Worm (Caenorhabditis elegans) whole organism, young adult: Measurements from ENCODE around the gene tin-10.

Experiments used
- B0019.2 ChIP-seq: fragments of 200-800 bp; sonication (Bioruptor generic); conservative IDR thresholded peaks from 2 replicates; pipeline ENCODE4 v1.3.6; 2022; ENCODE audit warnings: missing genetic modification reagents, missing genetic modification characterization, missing compliant biosample characterization
- B0336.3 ChIP-seq: fragments of 200-800 bp; sonication (Bioruptor generic); IDR thresholded peaks from 2 replicates; pipeline ENCODE4 v1.3.6; 2022; ENCODE audit warnings: missing genetic modification characterization, missing compliant biosample characterization
- C06A6.2 ChIP-seq: fragments of 200-800 bp; sonication (Bioruptor generic); conservative IDR thresholded peaks from 2 replicates; pipeline ENCODE4 v1.3.6; 2022; ENCODE audit warnings: missing genetic modification characterization, missing compliant biosample characterization
- C17E4.6 ChIP-seq: fragments of 200-800 bp; sonication (Bioruptor generic); IDR thresholded peaks from 2 replicates; pipeline ENCODE4 v1.3.6; 2022; ENCODE audit warnings: missing genetic modification reagents, missing genetic modification characterization, missing compliant biosample characterization
- F33H1.4 ChIP-seq: fragments of 200-800 bp; sonication (Bioruptor generic); IDR thresholded peaks from 2 replicates; pipeline ENCODE4 v1.3.6; 2022; ENCODE audit warnings: missing genetic modification reagents, missing genetic modification characterization, missing compliant biosample characterization
- F52B5.7 ChIP-seq: sonication (generic microtip); optimal IDR thresholded peaks from 2 replicates; lab custom pipeline; 2016; ENCODE audit warnings: mild to moderate bottlenecking, missing genetic modification characterization, missing compliant biosample characterization
- F57C9.4 ChIP-seq: sonication (generic microtip); optimal IDR thresholded peaks from 2 replicates; lab custom pipeline; 2017; ENCODE audit warnings: mild to moderate bottlenecking, missing genetic modification characterization, missing compliant biosample characterization
- K11D2.4 ChIP-seq: fragments of 200-800 bp; sonication (Bioruptor generic); IDR thresholded peaks from 2 replicates; pipeline ENCODE4 v1.3.6; 2022; ENCODE audit warnings: missing genetic modification reagents, missing genetic modification characterization, missing compliant biosample characterization
- K12H6.12 ChIP-seq: fragments of 200-800 bp; sonication (Bioruptor generic); optimal IDR thresholded peaks from 2 replicates; lab custom pipeline; 2018; ENCODE audit warnings: mild to moderate bottlenecking, missing genetic modification characterization, missing compliant biosample characterization
- T07F8.4 ChIP-seq: sonication (generic microtip); optimal IDR thresholded peaks from 2 replicates; lab custom pipeline; 2016; ENCODE audit warnings: mild to moderate bottlenecking, missing genetic modification characterization, moderate library complexity, missing compliant biosample characterization
- T26A5.8 ChIP-seq: sonication (generic microtip); optimal IDR thresholded peaks from 2 replicates; lab custom pipeline; 2016; ENCODE audit warnings: missing genetic modification characterization, missing compliant biosample characterization
- Y53F4B.3 ChIP-seq: fragments of 200-800 bp; sonication (Bioruptor generic); IDR thresholded peaks from 2 replicates; pipeline ENCODE4 v1.3.6; 2022; ENCODE audit warnings: missing genetic modification reagents, missing genetic modification characterization, missing compliant biosample characterization
- ZK185.1 ChIP-seq: sonication (generic microtip); optimal IDR thresholded peaks from 2 replicates; lab custom pipeline; 2016; ENCODE audit warnings: mild to moderate bottlenecking, missing genetic modification characterization, missing compliant biosample characterization; ENCODE audit not compliant: poor library complexity, severe bottlenecking
- aptf-3 ChIP-seq: fragments of 200-800 bp; sonication (Bioruptor generic); IDR thresholded peaks from 2 replicates; pipeline ENCODE4 v1.3.6; 2022; ENCODE audit warnings: missing genetic modification characterization, missing compliant biosample characterization
- attf-3 ChIP-seq: fragments of 200-800 bp; sonication (Bioruptor generic); conservative IDR thresholded peaks from 2 replicates; pipeline ENCODE4 v1.3.6; 2022; ENCODE audit warnings: missing genetic modification reagents, missing genetic modification characterization, missing compliant biosample characterization
- attf-6 ChIP-seq: fragments of 200-800 bp; sonication (Bioruptor generic); IDR thresholded peaks from 2 replicates; pipeline ENCODE4 v1.3.6; 2022; ENCODE audit warnings: missing genetic modification reagents, missing genetic modification characterization, missing compliant biosample characterization
- cebp-1 ChIP-seq, 2 experiments: fragments of 200-800 bp in 1 of 2; sonication (Bioruptor generic) in 1 of 2; sonication (generic microtip) in 1 of 2; IDR thresholded peaks in 1 of 2; optimal IDR thresholded peaks in 1 of 2; 2 replicates each; pipeline versions ENCODE4 v1.3.6 to Lab custom; 2017 to 2022; ENCODE audit warnings: missing compliant biosample characterization in 2 of 2, missing genetic modification characterization in 2 of 2, mild to moderate bottlenecking in 1 of 2, missing genetic modification reagents in 1 of 2, moderate library complexity in 1 of 2
- cebp-2 ChIP-seq: fragments of 200-800 bp; sonication (Bioruptor generic); IDR thresholded peaks from 2 replicates; pipeline ENCODE4 v1.3.6; 2022; ENCODE audit warnings: missing genetic modification characterization, missing compliant biosample characterization
- ceh-40 ChIP-seq: fragments of 200-800 bp; sonication (Bioruptor generic); IDR thresholded peaks from 2 replicates; pipeline ENCODE4 v1.3.6; 2022; ENCODE audit warnings: missing genetic modification characterization, missing compliant biosample characterization
- chd-7 ChIP-seq: sonication (generic microtip); optimal IDR thresholded peaks from 2 replicates; lab custom pipeline; 2016; ENCODE audit warnings: mild to moderate bottlenecking, missing genetic modification characterization, moderate library complexity, missing compliant biosample characterization
- dpff-1 ChIP-seq: sonication (generic microtip); optimal IDR thresholded peaks from 2 replicates; lab custom pipeline; 2017; ENCODE audit warnings: mild to moderate bottlenecking, missing genetic modification characterization, missing compliant biosample characterization
- egl-18 ChIP-seq: fragments of 200-800 bp; sonication (Bioruptor generic); IDR thresholded peaks from 2 replicates; pipeline ENCODE4 v1.3.6; 2022; ENCODE audit warnings: missing genetic modification reagents, missing genetic modification characterization, missing compliant biosample characterization
- fkh-3 ChIP-seq: sonication (generic microtip); optimal IDR thresholded peaks from 2 replicates; lab custom pipeline; 2016; ENCODE audit warnings: mild to moderate bottlenecking, missing genetic modification characterization, missing compliant biosample characterization
- hmg-1.2 ChIP-seq: fragments of 200-800 bp; sonication (Bioruptor generic); IDR thresholded peaks from 2 replicates; pipeline ENCODE4 v1.3.6; 2022; ENCODE audit warnings: missing genetic modification reagents, missing genetic modification characterization, missing compliant biosample characterization
- hrde-1 ChIP-seq: sonication (generic microtip); optimal IDR thresholded peaks from 2 replicates; lab custom pipeline; 2016; ENCODE audit warnings: missing genetic modification characterization, mild to moderate bottlenecking, missing compliant biosample characterization, moderate library complexity, missing genotype, missing genetic modification reagents, borderline replicate concordance
- let-607 ChIP-seq, 2 experiments: fragments of 200-800 bp in 1 of 2; sonication (Bioruptor generic) in 1 of 2; sonication (generic microtip) in 1 of 2; optimal IDR thresholded peaks; 2 replicates each; lab custom pipeline; 2016 to 2018; ENCODE audit warnings: mild to moderate bottlenecking in 2 of 2, missing compliant biosample characterization in 2 of 2, missing genetic modification characterization in 2 of 2, moderate library complexity in 2 of 2, missing genotype in 1 of 2
- lin-35 ChIP-seq, 3 experiments: fragments of 150-350 bp in 2 of 3; sonication (generic microtip) in 1 of 3; optimal IDR thresholded peaks; 2 replicates each; lab custom pipeline; 2014 to 2018; ENCODE audit warnings: missing biosample characterization in 3 of 3, missing genetic modification characterization in 3 of 3, missing genetic modification reagents in 3 of 3
- lin-40 ChIP-seq: sonication (generic microtip); optimal IDR thresholded peaks from 2 replicates; lab custom pipeline; 2016; ENCODE audit warnings: missing genetic modification characterization, mild to moderate bottlenecking, missing compliant biosample characterization, missing genotype, missing genetic modification reagents
- lir-1 ChIP-seq: fragments of 200-800 bp; sonication (Bioruptor generic); conservative IDR thresholded peaks from 2 replicates; pipeline ENCODE4 v1.3.6; 2022; ENCODE audit warnings: missing genetic modification reagents, missing genetic modification characterization, missing compliant biosample characterization
- lsl-1 ChIP-seq: fragments of 200-800 bp; sonication (Bioruptor generic); optimal IDR thresholded peaks from 2 replicates; lab custom pipeline; 2018; ENCODE audit warnings: mild to moderate bottlenecking, missing genetic modification characterization, moderate library complexity, missing compliant biosample characterization
- madf-3 ChIP-seq: fragments of 200-800 bp; sonication (Bioruptor generic); IDR thresholded peaks from 2 replicates; pipeline ENCODE4 v1.3.6; 2022; ENCODE audit warnings: missing genetic modification reagents, missing genetic modification characterization, missing compliant biosample characterization
- madf-6 ChIP-seq: fragments of 200-800 bp; sonication (Bioruptor generic); IDR thresholded peaks from 2 replicates; pipeline ENCODE4 v1.3.6; 2022; ENCODE audit warnings: missing genetic modification reagents, missing genetic modification characterization, missing compliant biosample characterization
- mcd-1 ChIP-seq: fragments of 200-800 bp; sonication (Bioruptor generic); IDR thresholded peaks from 2 replicates; pipeline ENCODE4 v1.3.6; 2022; ENCODE audit warnings: missing genetic modification reagents, missing genetic modification characterization, missing compliant biosample characterization
- mes-4 ChIP-seq: sonication (generic microtip); optimal IDR thresholded peaks from 2 replicates; lab custom pipeline; 2016; ENCODE audit warnings: missing genotype, missing genetic modification characterization, missing compliant biosample characterization
- mxl-1 ChIP-seq: sonication (generic microtip); optimal IDR thresholded peaks from 2 replicates; lab custom pipeline; 2016; ENCODE audit warnings: missing genetic modification characterization, missing compliant biosample characterization
- nfya-2 ChIP-seq: fragments of 200-800 bp; sonication (Bioruptor generic); IDR thresholded peaks from 2 replicates; pipeline ENCODE4 v1.3.6; 2022; ENCODE audit warnings: missing genetic modification reagents, missing genetic modification characterization, missing compliant biosample characterization
- nhr-179 ChIP-seq: sonication (generic microtip); optimal IDR thresholded peaks from 2 replicates; lab custom pipeline; 2016; ENCODE audit warnings: mild to moderate bottlenecking, missing genetic modification characterization, missing compliant biosample characterization
- pha-4 ChIP-seq: fragments of 150-350 bp; sonication (generic microtip); optimal IDR thresholded peaks from 2 replicates; lab custom pipeline; 2014; ENCODE audit warnings: missing biosample characterization, missing genetic modification reagents, missing genetic modification characterization
- rcor-1 ChIP-seq: fragments of 200-800 bp; sonication (Bioruptor generic); IDR thresholded peaks from 2 replicates; pipeline ENCODE4 v1.3.6; 2022; ENCODE audit warnings: missing genetic modification reagents, missing genetic modification characterization, missing compliant biosample characterization
- snpc-1.3 ChIP-seq: sonication (generic microtip); optimal IDR thresholded peaks from 2 replicates; lab custom pipeline; 2017; ENCODE audit warnings: missing genetic modification characterization, mild to moderate bottlenecking, missing compliant biosample characterization, antibody characterized with exemption, moderate library complexity, missing genotype, missing genetic modification reagents; ENCODE audit not compliant: insufficient read depth
- sptf-2 ChIP-seq: fragments of 200-800 bp; sonication (Bioruptor generic); optimal IDR thresholded peaks from 2 replicates; lab custom pipeline; 2018; ENCODE audit warnings: mild to moderate bottlenecking, missing genetic modification characterization, missing compliant biosample characterization
- tlf-1 ChIP-seq: fragments of 200-800 bp; sonication (Bioruptor generic); optimal IDR thresholded peaks from 2 replicates; lab custom pipeline; 2018; ENCODE audit warnings: mild to moderate bottlenecking, missing genetic modification characterization, missing compliant biosample characterization
- unc-130 ChIP-seq: sonication (generic microtip); optimal IDR thresholded peaks from 2 replicates; lab custom pipeline; 2016; ENCODE audit warnings: missing genetic modification reagents, missing genetic modification characterization, missing compliant biosample characterization
- unc-62 ChIP-seq: fragments of 150-350 bp; optimal IDR thresholded peaks from 2 replicates; lab custom pipeline; 2014; ENCODE audit warnings: missing biosample characterization, missing genetic modification reagents, missing genetic modification characterization
- xnd-1 ChIP-seq: sonication (generic microtip); optimal IDR thresholded peaks from 2 replicates; lab custom pipeline; 2016; ENCODE audit warnings: missing genotype, missing genetic modification reagents, missing genetic modification characterization, missing compliant biosample characterization
- zfh-2 ChIP-seq: fragments of 200-800 bp; sonication (Bioruptor generic); conservative IDR thresholded peaks from 2 replicates; pipeline ENCODE4 v1.3.6; 2022; ENCODE audit warnings: missing genetic modification reagents, missing genetic modification characterization, missing compliant biosample characterization
- ztf-18 ChIP-seq: sonication (generic microtip); optimal IDR thresholded peaks from 2 replicates; lab custom pipeline; 2016; ENCODE audit warnings: missing genotype, mild to moderate bottlenecking, missing genetic modification characterization, missing compliant biosample characterization
- ztf-22 ChIP-seq: fragments of 200-800 bp; sonication (Bioruptor generic); optimal IDR thresholded peaks from 2 replicates; lab custom pipeline; 2018; ENCODE audit warnings: mild to moderate bottlenecking, missing genetic modification characterization, moderate library complexity, missing compliant biosample characterization
- ztf-3 ChIP-seq: fragments of 200-800 bp; sonication (Bioruptor generic); optimal IDR thresholded peaks from 2 replicates; lab custom pipeline; 2018; ENCODE audit warnings: mild to moderate bottlenecking, missing genetic modification characterization, missing compliant biosample characterization

Gene tin-10

ce11 chrIII:11524073-11524472 is 21.4 kb upstream of the tin-10 start (continued):
- TF ChIP-seq T07F8.4 (tag; lab: Kevin White, UChicago) (no peak), rcor-1 (GFP tag; lab: Robert Waterston, UW) (0 out of 2 replicates have a peak, but pooled peaks have one; percentile 21), fkh-3 (tag; lab: Kevin White, UChicago) (no peak), lsl-1 (peak; percentile 96), lin-40 (tag; lab: Kevin White, UChicago) (no peak), madf-6 (GFP tag; lab: Robert Waterston, UW) (peak; percentile 96), K12H6.12 (no peak), cebp-2 (GFP tag; lab: Robert Waterston, UW) (no peak), F33H1.4 (peak; percentile 97), nfya-2 (GFP tag; lab: Robert Waterston, UW) (no peak), mes-4 (tag; lab: Kevin White, UChicago) (no peak), mxl-1 (tag; lab: Kevin White, UChicago) (no peak), ztf-22 (GFP tag; lab: Kevin White, UChicago) (no peak), egl-18 (no peak), nhr-179 (no peak), ZK185.1 (tag; lab: Kevin White, UChicago) (no peak), F52B5.7 (no peak), ztf-18 (tag; lab: Kevin White, UChicago) (no peak), C06A6.2 (no peak), lin-35 (GFP tag; optimal IDR thresholded peaks at IDR 0.05; lab: Kevin White, UChicago) (no peak), Y53F4B.3 (no peak), dpff-1 (no peak), F57C9.4 (no peak), T26A5.8 (no peak), B0019.2 (no peak), cebp-1 (GFP tag; IDR thresholded peaks at IDR 0.05; lab: Robert Waterston, UW) (no peak), cebp-1 (tag; optimal IDR thresholded peaks at IDR 0.05; lab: Kevin White, UChicago) (no peak), aptf-3 (GFP tag; lab: Robert Waterston, UW) (no peak), xnd-1 (tag; lab: Kevin White, UChicago) (peak; percentile 83), sptf-2 (GFP tag; lab: Kevin White, UChicago) (no peak), attf-3 (no peak), chd-7 (no peak), ztf-3 (GFP tag; lab: Kevin White, UChicago) (no peak), lir-1 (no peak), attf-6 (GFP tag; lab: Robert Waterston, UW) (no peak), let-607 (tag; optimal IDR thresholded peaks at IDR 0.05; lab: Kevin White, UChicago) (no peak), K11D2.4 (no peak), unc-62 (GFP tag; lab: Kevin White, UChicago) (no peak), mcd-1 (GFP tag; lab: Robert Waterston, UW) (peak; percentile 65), B0336.3 (GFP tag; lab: Robert Waterston, UW) (0 out of 2 replicates have a peak, but pooled peaks have one; percentile 45), hrde-1 (tag; lab: Kevin White, UChicago) (no peak), zfh-2 (no peak), hmg-1.2 (peak; percentile 94), ceh-40 (GFP tag; lab: Robert Waterston, UW) (no peak), madf-3 (GFP tag; lab: Robert Waterston, UW) (0 out of 2 replicates have a peak, but pooled peaks have one; percentile 73), tlf-1 (GFP tag; lab: Kevin White, UChicago) (peak; percentile 31), snpc-1.3 (tag; lab: Kevin White, UChicago) (peak; percentile 84), pha-4 (tag; lab: Kevin White, UChicago) (no peak), unc-130 (no peak), C17E4.6 (GFP tag; lab: Robert Waterston, UW) (no peak)
